Worm (Caenorhabditis elegans): Measurements from ENCODE around the gene F54H5.5.

ce11 chrII:6628397-6628796 is 1.3 kb upstream of the F54H5.5 start:
- TF ChIP-seq him-1 (tag; optimal IDR thresholded peaks at IDR 0.05) (no peak), W03F9.2 (tag; optimal IDR thresholded peaks at IDR 0.05) (no peak), dao-5 (tag; optimal IDR thresholded peaks at IDR 0.05) (no peak)
